Worm (Caenorhabditis elegans) whole organism, L3 larva: Measurements from ENCODE around the gene srw-119.

Experiments
- R02D3.7 ChIP-seq: fragments of 150-350 bp; optimal IDR thresholded peaks from 2 replicates; lab custom pipeline; 2014; ENCODE audit warnings: missing biosample characterization, missing genetic modification characterization
- ZK546.5 ChIP-seq: sonication (generic microtip); optimal IDR thresholded peaks from 2 replicates; lab custom pipeline; 2017; ENCODE audit warnings: missing biosample characterization, missing genetic modification characterization
- aly-2 ChIP-seq: fragments of 150-350 bp; optimal IDR thresholded peaks from 2 replicates; lab custom pipeline; 2014; ENCODE audit warnings: missing biosample characterization, missing genetic modification characterization
- ama-1 ChIP-seq: fragments of 150-350 bp; optimal IDR thresholded peaks from 2 replicates; lab custom pipeline; 2018
- ceh-16 ChIP-seq: sonication (generic microtip); optimal IDR thresholded peaks from 2 replicates; lab custom pipeline; 2017; ENCODE audit warnings: missing biosample characterization, missing genetic modification characterization
- ceh-82 ChIP-seq: fragments of 150-350 bp; optimal IDR thresholded peaks from 2 replicates; lab custom pipeline; 2014; ENCODE audit warnings: missing biosample characterization, missing genetic modification characterization
- ceh-9 ChIP-seq: sonication (generic microtip); optimal IDR thresholded peaks from 2 replicates; lab custom pipeline; 2018; ENCODE audit warnings: missing biosample characterization, missing genetic modification characterization
- daf-12 ChIP-seq: fragments of 150-350 bp; optimal IDR thresholded peaks from 2 replicates; lab custom pipeline; 2014; ENCODE audit warnings: missing biosample characterization, missing genetic modification reagents, missing genetic modification characterization
- egl-27 ChIP-seq: sonication (generic microtip); optimal IDR thresholded peaks from 4 replicates; lab custom pipeline; 2017; ENCODE audit warnings: missing biosample characterization, missing genetic modification reagents, missing genetic modification characterization
- egl-5 ChIP-seq: fragments of 150-350 bp; optimal IDR thresholded peaks from 2 replicates; lab custom pipeline; 2017; ENCODE audit warnings: missing biosample characterization, missing genetic modification reagents, missing genetic modification characterization, inconsistent platforms
- elt-1 ChIP-seq: fragments of 150-350 bp; optimal IDR thresholded peaks from 2 replicates; lab custom pipeline; 2014; ENCODE audit warnings: missing biosample characterization, missing genetic modification characterization
- elt-2 ChIP-seq: sonication (generic microtip); optimal IDR thresholded peaks from 2 replicates; lab custom pipeline; 2016; ENCODE audit warnings: missing genetic modification reagents, mild to moderate bottlenecking, missing genetic modification characterization, missing compliant biosample characterization
- elt-3 ChIP-seq, 3 experiments: fragments of 150-350 bp in 1 of 3; sonication (generic microtip) in 2 of 3; optimal IDR thresholded peaks; 2 replicates in 2 of 3; 4 replicates in 1 of 3; lab custom pipeline; 2014 to 2017; ENCODE audit warnings: missing biosample characterization in 3 of 3, missing genetic modification characterization in 3 of 3
- eor-1 ChIP-seq, 2 experiments: fragments of 150-350 bp; optimal IDR thresholded peaks; 2 replicates each; lab custom pipeline; 2014 to 2018; ENCODE audit warnings: missing biosample characterization in 2 of 2, missing genetic modification characterization in 2 of 2
- fkh-10 ChIP-seq: sonication (generic microtip); optimal IDR thresholded peaks from 2 replicates; lab custom pipeline; 2017; ENCODE audit warnings: missing biosample characterization, missing genetic modification reagents, missing genetic modification characterization
- fkh-2 ChIP-seq: fragments of 150-350 bp; optimal IDR thresholded peaks from 2 replicates; lab custom pipeline; 2014; ENCODE audit warnings: missing biosample characterization, missing genetic modification reagents, missing genetic modification characterization
- fos-1 ChIP-seq: fragments of 150-350 bp; optimal IDR thresholded peaks from 2 replicates; lab custom pipeline; 2014; ENCODE audit warnings: missing biosample characterization, missing genetic modification characterization
- hmg-11 ChIP-seq: sonication (generic microtip); optimal IDR thresholded peaks from 2 replicates; lab custom pipeline; 2016; ENCODE audit warnings: missing genetic modification characterization, missing compliant biosample characterization
- jun-1 ChIP-seq: fragments of 150-350 bp; optimal IDR thresholded peaks from 2 replicates; lab custom pipeline; 2014; ENCODE audit warnings: missing biosample characterization, missing genetic modification reagents, missing genetic modification characterization
- lin-15B ChIP-seq: fragments of 150-350 bp; optimal IDR thresholded peaks from 2 replicates; lab custom pipeline; 2014; ENCODE audit warnings: missing biosample characterization, missing genetic modification characterization
- lin-39 ChIP-seq: fragments of 150-350 bp; optimal IDR thresholded peaks from 2 replicates; lab custom pipeline; 2018; ENCODE audit warnings: missing biosample characterization, missing genetic modification reagents, missing genetic modification characterization
- lsy-12 ChIP-seq: sonication (generic microtip); optimal IDR thresholded peaks from 2 replicates; lab custom pipeline; 2016; ENCODE audit warnings: mild to moderate bottlenecking, missing genetic modification characterization, missing compliant biosample characterization
- mdl-1 ChIP-seq: fragments of 150-350 bp; optimal IDR thresholded peaks from 2 replicates; lab custom pipeline; 2014; ENCODE audit warnings: missing biosample characterization, missing genetic modification characterization
- mml-1 ChIP-seq: fragments of 150-350 bp; sonication (generic microtip); optimal IDR thresholded peaks from 3 replicates; lab custom pipeline; 2014; ENCODE audit warnings: missing biosample characterization, missing genetic modification characterization
- nhr-11 ChIP-seq: fragments of 150-350 bp; optimal IDR thresholded peaks from 2 replicates; lab custom pipeline; 2014; ENCODE audit warnings: missing biosample characterization, missing genetic modification characterization
- nhr-237 ChIP-seq: fragments of 150-350 bp; optimal IDR thresholded peaks from 2 replicates; lab custom pipeline; 2014; ENCODE audit warnings: missing biosample characterization, missing genetic modification characterization
- nhr-25 ChIP-seq: sonication (generic microtip); optimal IDR thresholded peaks from 2 replicates; lab custom pipeline; 2017; ENCODE audit warnings: missing biosample characterization, missing genetic modification characterization
- nhr-43 ChIP-seq: sonication (generic microtip); optimal IDR thresholded peaks from 2 replicates; lab custom pipeline; 2016; ENCODE audit warnings: mild to moderate bottlenecking, missing genetic modification characterization, missing compliant biosample characterization; ENCODE audit not compliant: poor library complexity, severe bottlenecking
- nhr-76 ChIP-seq: fragments of 150-350 bp; sonication (generic microtip); optimal IDR thresholded peaks from 5 replicates; lab custom pipeline; 2014; ENCODE audit warnings: missing biosample characterization, missing genetic modification characterization
- nhr-77 ChIP-seq: fragments of 150-350 bp; optimal IDR thresholded peaks from 2 replicates; lab custom pipeline; 2014; ENCODE audit warnings: missing biosample characterization, missing genetic modification characterization
- pha-4 ChIP-seq: fragments of 150-350 bp; optimal IDR thresholded peaks from 2 replicates; lab custom pipeline; 2014; ENCODE audit warnings: missing biosample characterization, missing genetic modification reagents, missing genetic modification characterization
- pqm-1 ChIP-seq: fragments of 150-350 bp; optimal IDR thresholded peaks from 2 replicates; lab custom pipeline; 2017; ENCODE audit warnings: missing biosample characterization, missing genetic modification characterization, inconsistent platforms
- skn-1 ChIP-seq: fragments of 150-350 bp; optimal IDR thresholded peaks from 2 replicates; lab custom pipeline; 2014; ENCODE audit warnings: missing biosample characterization, missing genetic modification characterization
- snpc-4 ChIP-seq: fragments of 150-350 bp; optimal IDR thresholded peaks from 2 replicates; lab custom pipeline; 2014; ENCODE audit warnings: missing biosample characterization, missing genetic modification characterization
- tbx-2 ChIP-seq: sonication (generic microtip); optimal IDR thresholded peaks from 2 replicates; lab custom pipeline; 2016; ENCODE audit warnings: mild to moderate bottlenecking, missing genetic modification characterization, missing compliant biosample characterization
- unc-39 ChIP-seq: sonication (generic microtip); optimal IDR thresholded peaks from 4 replicates; lab custom pipeline; 2017; ENCODE audit warnings: missing biosample characterization, missing genetic modification characterization
- unc-62 ChIP-seq: fragments of 150-350 bp; sonication (generic microtip); optimal IDR thresholded peaks from 4 replicates; lab custom pipeline; 2014; ENCODE audit warnings: missing biosample characterization, missing genetic modification reagents, missing genetic modification characterization
- zag-1 ChIP-seq: fragments of 150-350 bp; optimal IDR thresholded peaks from 2 replicates; lab custom pipeline; 2014; ENCODE audit warnings: missing biosample characterization, missing genetic modification characterization
- ztf-11 ChIP-seq: fragments of 150-350 bp; optimal IDR thresholded peaks from 2 replicates; lab custom pipeline; 2014; ENCODE audit warnings: missing biosample characterization, missing genetic modification characterization

srw-119 gene

DNA sequence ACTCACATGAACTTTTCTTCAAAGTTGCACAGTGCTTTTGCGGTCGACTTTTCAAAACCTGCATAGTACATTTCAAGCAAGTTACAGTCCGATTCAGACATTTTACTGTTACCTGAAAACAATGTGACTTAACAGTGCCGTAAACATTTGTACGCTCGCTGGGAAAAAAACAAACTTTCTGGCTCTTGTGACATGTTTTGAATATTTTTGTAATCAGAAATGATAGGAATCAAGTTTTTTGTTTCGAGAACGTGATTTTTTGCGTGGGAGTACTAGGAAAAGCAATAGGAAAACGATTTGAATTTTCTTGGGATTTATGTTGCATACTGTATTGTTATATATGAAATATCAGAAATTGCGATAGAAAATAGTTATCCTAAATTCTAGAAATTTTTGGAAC is 3.5 kb downstream of the srw-119 start, which contains the start of gene srw-120:
Gene srw-120 (minus strand): TSS at position 101 of the 400 bp plus-strand sequence.
- TF ChIP-seq skn-1 (tag; lab: Kevin White, UChicago) (no peak), snpc-4 (tag; lab: Kevin White, UChicago) (no peak)

DNA sequence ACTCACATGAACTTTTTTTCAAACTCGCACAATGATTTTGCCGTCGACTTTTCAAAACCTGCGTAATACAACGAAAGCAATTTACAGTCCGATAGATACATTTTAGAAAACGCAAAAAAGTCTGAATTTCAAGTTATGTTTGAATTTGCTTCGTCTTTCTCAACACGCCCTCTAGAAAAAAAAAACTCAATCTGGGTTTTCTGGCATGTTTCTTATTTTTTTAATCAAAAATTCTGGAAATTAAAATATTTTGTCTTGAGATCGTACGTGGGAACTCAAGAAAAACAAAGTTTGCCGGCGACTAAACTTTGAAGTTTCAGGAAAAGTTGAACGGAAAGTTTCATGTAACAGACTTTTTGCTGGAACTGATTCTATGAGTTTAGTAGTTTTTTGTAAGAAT is 5.8 kb downstream of the srw-119 start, which contains the start of gene srw-115:
Gene srw-115 (minus strand): TSS at position 101 of the 400 bp plus-strand sequence.
- TF ChIP-seq nhr-237 (tag; lab: Kevin White, UChicago) (no peak), unc-62 (GFP tag; lab: Kevin White, UChicago) (no peak), daf-12 (tag; lab: Kevin White, UChicago) (no peak), tbx-2 (no peak), lin-15B (tag; lab: Kevin White, UChicago) (no peak), nhr-77 (tag; lab: Kevin White, UChicago) (no peak), lin-39 (tag; lab: Kevin White, UChicago) (no peak), elt-3 (tag; optimal IDR thresholded peaks at IDR 0.05; lab: Kevin White, UChicago) (no peak), nhr-11 (no peak)

DNA sequence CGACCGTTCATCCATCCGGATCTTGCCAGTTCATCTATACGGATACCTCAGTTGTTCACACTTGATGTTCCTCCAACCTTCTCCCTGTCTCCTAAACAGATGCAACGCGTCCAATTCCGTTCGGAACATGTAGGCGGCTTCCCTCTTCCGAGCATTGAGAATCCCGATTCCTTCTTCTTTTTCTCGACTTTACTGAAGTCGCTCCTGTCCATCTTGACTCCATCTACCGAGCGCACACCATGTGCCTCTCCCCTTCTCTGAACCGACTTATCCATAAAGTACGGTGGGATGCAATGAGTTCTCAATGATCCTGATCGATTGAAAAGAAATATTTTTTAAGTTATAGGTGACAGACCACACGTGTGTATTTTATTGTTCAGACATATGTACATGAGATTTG is 7.6 kb downstream of the srw-119 start:
- no peak for TF ChIP-seq eor-1 (tag; optimal IDR thresholded peaks at IDR 0.05; lab: Kevin White, UChicago)
- no peak for TF ChIP-seq jun-1 (tag; lab: Kevin White, UChicago)
- TF ChIP-seq skn-1 (tag; lab: Kevin White, UChicago): no peak
- TF ChIP-seq hmg-11 (tag; lab: Kevin White, UChicago): no peak
- TF ChIP-seq lin-39 (tag; lab: Kevin White, UChicago): no peak
- TF ChIP-seq mml-1 (tag; lab: Kevin White, UChicago): no peak
- no peak for TF ChIP-seq ceh-16 (tag; lab: Kevin White, UChicago)
- TF ChIP-seq daf-12 (tag; lab: Kevin White, UChicago): no peak
- no peak for TF ChIP-seq fkh-10 (GFP tag; lab: Kevin White, UChicago)
- TF ChIP-seq egl-5: no peak
- TF ChIP-seq ztf-11 (tag; lab: Kevin White, UChicago): no peak
- TF ChIP-seq ZK546.5: no peak
- no peak for TF ChIP-seq nhr-76 (tag; lab: Kevin White, UChicago)
- no peak for TF ChIP-seq fos-1 (tag; lab: Kevin White, UChicago)
- TF ChIP-seq snpc-4 (tag; lab: Kevin White, UChicago): no peak
- no peak for TF ChIP-seq ceh-9 (tag; lab: Kevin White, UChicago)
- no peak for TF ChIP-seq fkh-2 (tag; lab: Kevin White, UChicago)
- no peak for TF ChIP-seq aly-2 (tag; lab: Kevin White, UChicago)
- no peak for TF ChIP-seq R02D3.7 (tag; lab: Kevin White, UChicago)
- TF ChIP-seq pha-4 (tag; lab: Kevin White, UChicago): no peak

DNA sequence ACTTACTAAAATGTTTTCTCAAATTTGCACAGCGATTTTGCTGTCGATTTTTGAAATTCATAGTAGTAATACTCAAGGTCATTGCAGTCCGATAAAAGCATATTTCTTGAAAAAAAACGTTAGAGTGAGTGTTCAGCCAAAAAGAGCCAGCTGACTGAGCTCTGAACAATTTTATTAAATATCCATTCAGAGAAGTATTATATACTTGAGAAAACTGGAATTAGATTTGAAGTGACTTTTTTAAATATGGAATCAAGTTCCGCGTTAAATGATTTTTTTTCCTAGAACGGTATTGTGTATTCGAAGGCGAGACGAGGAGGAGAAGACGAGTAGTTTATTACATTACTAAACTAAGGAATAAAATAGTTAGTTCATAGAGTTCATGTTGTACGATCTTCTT is 8.2 kb downstream of the srw-119 start, which contains the start of gene srw-121:
Gene srw-121 (minus strand): TSS at position 101 of the 400 bp plus-strand sequence.
- TF ChIP-seq fkh-2 (tag; lab: Kevin White, UChicago): no peak
- TF ChIP-seq egl-5: no peak
- no peak for TF ChIP-seq hmg-11 (tag; lab: Kevin White, UChicago)
- TF ChIP-seq elt-2 (tag; lab: Kevin White, UChicago): no peak
- TF ChIP-seq snpc-4 (tag; lab: Kevin White, UChicago): no peak
- TF ChIP-seq mml-1 (tag; lab: Kevin White, UChicago): no peak
- no peak for TF ChIP-seq unc-39 (tag; lab: Kevin White, UChicago)
- no peak for TF ChIP-seq nhr-25 (tag; lab: Kevin White, UChicago)
- TF ChIP-seq ceh-16 (tag; lab: Kevin White, UChicago): no peak
- TF ChIP-seq jun-1 (tag; lab: Kevin White, UChicago): no peak
- TF ChIP-seq lsy-12: no peak
- TF ChIP-seq unc-62 (GFP tag; lab: Kevin White, UChicago): no peak
- no peak for TF ChIP-seq nhr-43
- TF ChIP-seq pqm-1 (tag; lab: Kevin White, UChicago): no peak
- TF ChIP-seq fkh-10 (GFP tag; lab: Kevin White, UChicago): no peak
- no peak for TF ChIP-seq aly-2 (tag; lab: Kevin White, UChicago)
- TF ChIP-seq tbx-2: no peak
- no peak for TF ChIP-seq pha-4 (tag; lab: Kevin White, UChicago)

DNA sequence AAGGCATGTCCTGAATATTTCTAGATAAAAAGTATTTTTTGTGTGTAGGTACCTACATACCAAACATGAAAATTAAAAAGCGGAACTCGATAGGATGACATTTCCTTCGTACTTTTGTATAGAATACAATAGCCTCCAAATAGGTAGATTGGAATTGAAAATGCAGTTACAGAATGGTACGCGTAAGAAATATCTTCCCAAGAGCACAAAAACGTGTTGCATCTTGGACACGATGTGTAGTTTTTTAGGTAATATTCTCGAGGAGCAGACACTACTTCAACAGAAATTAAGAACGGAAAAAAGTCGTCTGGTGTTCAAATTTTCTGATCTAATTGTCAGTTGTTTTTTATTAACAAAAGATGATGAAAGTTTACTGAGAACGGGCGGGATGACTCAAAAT is 12.2 kb downstream of the srw-119 start, which contains the start of gene srh-85:
Gene srh-85 (minus strand): TSS at position 101 of the 400 bp plus-strand sequence.
- TF ChIP-seq elt-2 (tag; lab: Kevin White, UChicago) (no peak), mml-1 (tag; lab: Kevin White, UChicago) (no peak), nhr-11 (no peak), mdl-1 (tag; lab: Kevin White, UChicago) (no peak), aly-2 (tag; lab: Kevin White, UChicago) (no peak), tbx-2 (no peak), ceh-9 (tag; lab: Kevin White, UChicago) (no peak), unc-62 (GFP tag; lab: Kevin White, UChicago) (no peak), zag-1 (tag; lab: Kevin White, UChicago) (no peak), ama-1 (no peak), elt-1 (tag; lab: Kevin White, UChicago) (no peak), ceh-82 (no peak), fkh-10 (GFP tag; lab: Kevin White, UChicago) (no peak), egl-27 (no peak)
